Fruit fly (Drosophila melanogaster): ENCODE results near the gene SdicA.
"Not testable (repeated sequence)": the region's sequence is repeated elsewhere in the genome, so short reads cannot be mapped to it uniquely, and the experiment has no call there.

Gene SdicA

DNA sequence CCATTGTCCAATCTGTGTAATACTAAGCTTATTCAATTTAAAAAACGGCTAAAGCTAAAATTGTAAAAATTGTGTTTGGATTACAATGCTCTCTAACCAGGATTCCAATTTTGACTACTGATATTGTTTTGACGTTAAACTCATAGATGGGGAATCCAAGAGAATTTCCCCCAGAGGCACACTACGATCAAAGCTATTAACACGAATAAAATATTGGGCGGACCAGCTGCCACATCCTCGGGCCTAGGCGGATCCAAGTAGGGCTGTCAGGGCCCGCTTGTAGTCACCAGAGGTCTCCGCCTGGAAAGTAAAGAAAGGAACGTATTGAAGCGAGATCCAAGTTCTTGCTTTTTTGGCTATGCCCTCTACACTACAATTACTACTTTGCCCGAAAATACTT lies 7.8 kb upstream of the SdicA start, which contains the start of gene SdicB:
Gene SdicB, minus strand, starts transcription at position 101 of the 400 bp plus-strand sequence.
- not testable (repeated sequence) for TF ChIP-seq CTCF, CG8478 (optimal IDR thresholded peaks at IDR 0.05)

DNA sequence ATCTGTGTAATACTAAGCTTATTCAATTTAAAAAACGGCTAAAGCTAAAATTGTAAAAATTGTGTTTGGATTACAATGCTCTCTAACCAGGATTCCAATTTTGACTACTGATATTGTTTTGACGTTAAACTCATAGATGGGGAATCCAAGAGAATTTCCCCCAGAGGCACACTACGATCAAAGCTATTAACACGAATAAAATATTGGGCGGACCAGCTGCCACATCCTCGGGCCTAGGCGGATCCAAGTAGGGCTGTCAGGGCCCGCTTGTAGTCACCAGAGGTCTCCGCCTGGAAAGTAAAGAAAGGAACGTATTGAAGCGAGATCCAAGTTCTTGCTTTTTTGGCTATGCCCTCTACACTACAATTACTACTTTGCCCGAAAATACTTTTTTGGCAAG lies 7.6 kb downstream of the SdicA start, which contains the start of gene Sdic3:
Gene Sdic3, minus strand, starts transcription at position 101 of the 400 bp plus-strand sequence.
- TF ChIP-seq CTCF, CG8478 (optimal IDR thresholded peaks at IDR 0.05): not testable (repeated sequence)

DNA sequence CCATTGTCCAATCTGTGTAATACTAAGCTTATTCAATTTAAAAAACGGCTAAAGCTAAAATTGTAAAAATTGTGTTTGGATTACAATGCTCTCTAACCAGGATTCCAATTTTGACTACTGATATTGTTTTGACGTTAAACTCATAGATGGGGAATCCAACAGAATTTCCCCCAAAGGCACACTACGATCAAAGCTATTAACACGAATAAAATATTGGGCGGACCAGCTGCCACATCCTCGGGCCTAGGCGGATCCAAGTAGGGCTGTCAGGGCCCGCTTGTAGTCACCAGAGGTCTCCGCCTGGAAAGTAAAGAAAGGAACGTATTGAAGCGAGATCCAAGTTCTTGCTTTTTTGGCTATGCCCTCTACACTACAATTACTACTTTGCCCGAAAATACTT lies 15.3 kb downstream of the SdicA start, which contains the start of gene Sdic2:
Gene Sdic2, minus strand, starts transcription at position 101 of the 400 bp plus-strand sequence.
- TF ChIP-seq CTCF, CG8478 (optimal IDR thresholded peaks at IDR 0.05): not testable (repeated sequence)

DNA sequence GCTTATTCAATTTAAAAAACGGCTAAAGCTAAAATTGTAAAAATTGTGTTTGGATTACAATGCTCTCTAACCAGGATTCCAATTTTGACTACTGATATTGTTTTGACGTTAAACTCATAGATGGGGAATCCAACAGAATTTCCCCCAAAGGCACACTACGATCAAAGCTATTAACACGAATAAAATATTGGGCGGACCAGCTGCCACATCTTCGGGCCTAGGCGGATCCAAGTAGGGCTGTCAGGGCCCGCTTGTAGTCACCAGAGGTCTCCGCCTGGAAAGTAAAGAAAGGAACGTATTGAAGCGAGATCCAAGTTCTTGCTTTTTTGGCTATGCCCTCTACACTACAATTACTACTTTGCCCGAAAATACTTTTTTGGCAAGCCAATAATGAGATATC lies 23.2 kb downstream of the SdicA start, which contains the start of gene Sdic1:
Gene Sdic1, minus strand, starts transcription at position 101 of the 400 bp plus-strand sequence.
- not testable (repeated sequence) for TF ChIP-seq CTCF, CG8478 (optimal IDR thresholded peaks at IDR 0.05)

DNA sequence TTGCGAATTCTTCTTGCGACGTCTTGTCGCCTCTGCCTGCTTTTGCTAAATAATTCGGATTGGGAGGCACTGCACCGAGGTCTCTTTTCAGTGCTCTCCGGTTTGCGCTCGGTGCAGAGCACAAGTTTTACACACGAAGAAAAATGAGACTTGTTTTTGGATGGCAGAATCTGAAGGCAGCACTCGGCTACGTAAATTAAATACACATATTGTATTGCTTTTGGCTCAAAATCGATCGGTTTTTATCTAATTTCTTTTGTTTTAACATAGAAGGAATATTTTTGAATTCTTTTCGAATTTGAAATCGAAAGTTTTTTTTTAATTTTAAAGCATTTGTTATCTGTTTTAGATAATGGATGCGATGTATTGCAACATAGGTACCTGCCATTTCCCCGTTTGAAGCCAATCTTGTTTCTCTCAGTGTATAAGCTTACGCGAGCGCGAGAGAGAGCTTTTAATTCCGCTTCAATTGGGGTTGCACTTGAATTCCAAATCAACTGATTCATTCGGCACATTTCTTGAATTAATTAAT lies 28.2 kb downstream of the SdicA start, which contains the start of gene AnxB10:
Gene AnxB10, minus strand, starts transcription at position 51 of the 532 bp plus-strand sequence.
- TF ChIP-seq CTCF (optimal IDR thresholded peaks at IDR 0.05) (no peak), CG8478 (optimal IDR thresholded peaks at IDR 0.05) (no peak)

DNA sequence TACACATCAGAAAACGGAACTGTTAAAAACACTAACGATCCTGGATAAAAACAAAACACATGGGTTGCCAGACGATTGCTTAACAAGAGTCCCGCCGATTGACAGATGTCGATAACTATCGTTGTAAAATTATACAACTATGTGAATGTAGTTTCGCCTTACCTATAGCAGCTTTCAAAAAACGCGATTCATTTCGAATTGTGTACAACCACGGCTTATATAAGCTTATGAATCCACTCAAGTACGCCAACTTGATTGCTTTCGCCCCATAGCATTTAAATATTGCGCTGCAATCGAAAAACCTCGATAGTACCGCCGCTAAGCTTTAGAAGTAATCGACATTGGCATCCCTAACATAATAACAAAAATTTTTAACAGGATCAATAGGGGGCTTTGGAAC lies 31.8 kb downstream of the SdicA start, which contains the start of the genes CG9581 and CG9578:
Gene CG9581, minus strand, starts transcription at position 84 of the 400 bp plus-strand sequence.
Gene CG9578, plus strand, starts transcription at position 325 of the 400 bp plus-strand sequence.
- TF ChIP-seq CTCF (optimal IDR thresholded peaks at IDR 0.05) (no peak), CG8478 (optimal IDR thresholded peaks at IDR 0.05) (no peak)

DNA sequence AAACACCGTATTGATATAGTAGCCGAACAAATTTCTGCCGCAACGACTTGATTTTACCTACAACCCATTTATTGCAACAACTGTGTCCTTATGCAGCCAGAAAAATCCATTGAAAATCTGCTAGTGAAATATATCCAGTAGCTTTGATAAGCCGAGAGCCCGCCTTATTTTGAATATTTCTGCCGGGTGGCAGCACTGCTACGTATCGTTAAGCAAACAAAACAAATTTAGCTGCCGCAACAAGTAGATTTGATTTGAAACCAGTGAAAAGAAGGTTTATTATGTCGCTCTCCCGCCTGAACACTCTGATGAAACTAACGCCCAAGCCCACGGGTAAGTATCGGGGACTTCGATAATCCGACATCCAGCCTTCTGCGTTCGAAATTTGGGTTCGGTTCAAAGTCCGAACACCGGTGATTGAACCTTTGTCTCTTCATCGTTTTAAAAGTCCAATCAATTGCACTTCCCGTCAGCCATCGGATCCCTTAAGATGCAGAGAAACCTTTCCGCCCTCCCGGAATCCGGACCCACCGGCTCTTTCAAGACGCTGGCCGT lies 35.2 kb downstream of the SdicA start, which contains the start of gene CG9577:
Gene CG9577, plus strand, starts transcription at position 190 of the 555 bp plus-strand sequence.
- TF ChIP-seq CTCF (optimal IDR thresholded peaks at IDR 0.05) (no peak), CG8478 (optimal IDR thresholded peaks at IDR 0.05) (no peak)

DNA sequence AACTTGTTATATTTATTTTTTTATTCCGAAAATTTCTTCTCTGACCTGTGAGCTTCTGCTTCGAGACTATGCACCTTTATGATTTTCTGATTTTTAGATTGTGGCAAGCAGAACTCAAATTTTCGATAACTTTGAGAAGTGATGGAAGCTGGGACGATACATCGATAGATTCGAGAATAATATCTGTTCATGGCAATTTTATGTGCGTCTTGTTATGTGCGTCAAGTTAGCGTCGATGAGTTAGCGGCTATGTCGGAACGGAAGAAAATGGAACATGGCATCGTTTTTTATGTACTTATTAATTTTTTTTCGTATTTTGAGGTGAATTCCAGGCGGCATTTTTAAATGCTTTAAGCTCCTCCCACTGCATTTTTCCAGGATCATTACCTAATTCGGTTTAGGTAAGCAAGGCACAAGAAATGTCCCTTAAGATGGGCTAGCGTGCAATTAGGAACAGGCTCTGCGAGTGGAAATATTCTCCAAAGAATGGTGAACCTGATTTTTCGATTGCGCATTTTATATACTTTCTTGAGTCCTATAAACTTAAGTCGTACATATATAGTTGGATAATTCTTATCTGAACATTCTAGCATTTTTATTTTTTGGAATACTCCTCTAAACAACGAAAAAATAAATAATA lies 35.8 kb downstream of the SdicA start, which contains the start of gene Phf7:
Gene Phf7, minus strand, starts transcription at position 58 of the 640 bp plus-strand sequence.
- TF ChIP-seq CTCF (optimal IDR thresholded peaks at IDR 0.05), result peak in 1 of 2 experiments; percentile 30
- no peak for TF ChIP-seq CG8478 (optimal IDR thresholded peaks at IDR 0.05)

DNA sequence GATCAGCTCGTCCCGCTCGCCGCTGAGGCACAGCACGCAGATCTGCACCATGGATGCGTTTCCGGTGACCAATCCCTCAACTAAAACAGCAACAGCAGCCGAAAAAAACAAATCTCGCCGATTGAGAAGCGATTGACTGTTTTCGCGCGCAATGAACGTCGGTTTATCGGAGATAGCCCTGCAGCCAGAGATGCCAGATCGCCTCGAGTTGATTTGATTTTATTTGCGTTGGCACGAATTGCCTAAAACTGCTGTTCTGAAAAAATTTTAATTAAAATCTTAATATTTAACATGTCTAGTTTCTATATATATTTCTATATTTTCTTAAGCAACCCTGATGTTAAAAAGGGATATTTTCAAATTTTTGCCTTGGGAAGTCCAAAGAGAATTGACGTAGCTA lies 39.1 kb downstream of the SdicA start:
- TF ChIP-seq CTCF (optimal IDR thresholded peaks at IDR 0.05) (no peak), CG8478 (optimal IDR thresholded peaks at IDR 0.05) (no peak)

DNA sequence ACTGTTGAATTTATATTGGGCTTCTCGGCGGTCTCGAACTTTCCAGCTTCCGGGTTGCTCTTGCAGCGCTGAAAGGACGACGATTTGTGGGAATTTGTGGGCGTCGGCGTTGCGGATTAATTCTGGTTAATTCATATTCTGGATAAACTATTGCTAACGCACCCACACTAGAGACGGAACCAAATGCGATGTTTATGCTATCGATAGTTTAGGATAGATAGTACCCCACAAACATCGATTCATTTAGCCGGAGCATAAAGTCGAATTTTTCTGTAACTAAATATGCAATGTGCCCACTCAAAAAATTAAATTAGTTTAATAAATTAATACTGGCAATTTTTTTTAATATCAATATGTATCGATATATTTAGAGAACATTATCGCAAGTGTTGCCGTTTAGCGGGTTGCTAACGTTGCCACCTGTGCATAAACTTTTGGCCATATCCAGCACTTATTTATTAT lies 42.0 kb downstream of the SdicA start, which contains the start of gene Rab35:
Gene Rab35, minus strand, starts transcription at position 194 of the 462 bp plus-strand sequence.
- no peak for TF ChIP-seq CG8478 (optimal IDR thresholded peaks at IDR 0.05)
- TF ChIP-seq CTCF (optimal IDR thresholded peaks at IDR 0.05), result no peak

DNA sequence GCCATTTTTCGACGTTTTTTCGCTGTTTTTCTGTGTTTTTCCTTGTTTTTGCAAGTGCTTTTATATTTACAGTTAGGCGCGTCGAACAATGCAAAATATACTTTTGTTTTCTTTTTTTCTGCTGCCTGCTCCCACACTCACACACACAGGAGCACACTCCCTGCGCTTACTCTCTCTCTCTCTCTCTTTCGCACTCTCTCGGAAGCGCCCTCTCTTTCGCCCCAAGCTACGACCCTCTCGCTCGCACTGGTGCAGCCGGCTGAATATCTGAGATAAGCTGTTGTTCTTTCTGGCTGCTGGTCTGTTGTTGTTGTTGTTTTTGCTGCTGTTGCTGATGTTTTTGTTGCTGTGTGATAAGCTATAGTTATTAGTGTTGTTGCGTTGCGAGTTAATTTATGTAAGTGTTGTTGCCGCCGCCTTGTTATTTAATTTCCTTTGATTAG lies 42.8 kb downstream of the SdicA start:
- no peak for TF ChIP-seq CG8478 (optimal IDR thresholded peaks at IDR 0.05)

DNA sequence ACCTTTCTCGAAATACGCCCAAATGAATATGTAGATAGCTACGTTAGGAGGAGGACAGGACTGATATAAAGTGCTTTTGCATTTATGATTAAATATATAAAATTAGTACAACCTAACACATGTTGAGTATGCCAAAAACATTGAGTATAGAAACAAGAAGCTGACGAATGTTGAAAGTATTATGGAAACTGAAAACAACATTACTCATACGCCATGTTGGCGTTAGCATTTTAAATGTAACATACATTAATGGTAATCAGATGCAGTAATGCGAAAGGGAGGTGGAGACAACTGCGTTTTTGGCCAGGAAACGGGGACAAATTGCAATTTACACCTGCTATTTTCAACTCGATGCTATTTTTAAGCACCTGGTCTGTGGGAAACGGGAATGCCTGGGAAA lies 43.2 kb downstream of the SdicA start:
- TF ChIP-seq CG8478 (optimal IDR thresholded peaks at IDR 0.05), result no peak
- no peak for TF ChIP-seq CTCF (optimal IDR thresholded peaks at IDR 0.05)

DNA sequence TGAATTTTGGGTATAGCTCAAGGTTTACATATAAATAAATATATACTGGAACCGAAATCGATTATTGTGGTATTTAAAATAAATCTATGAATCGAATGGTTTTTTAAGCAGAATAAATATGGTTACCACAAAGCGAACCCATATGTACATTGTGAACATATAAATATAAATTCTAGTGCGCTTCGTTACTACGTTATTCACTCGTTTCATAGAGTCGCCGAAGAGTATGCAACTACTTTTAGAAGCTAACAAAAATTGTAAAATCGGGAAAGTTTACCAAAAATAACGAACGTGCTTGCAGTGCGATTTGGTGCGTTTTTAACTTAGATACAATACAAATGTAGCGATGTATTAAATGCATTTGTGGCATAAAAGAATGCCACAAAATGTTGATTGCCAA lies 45.8 kb downstream of the SdicA start:
- TF ChIP-seq CTCF (optimal IDR thresholded peaks at IDR 0.05) (no peak), CG8478 (optimal IDR thresholded peaks at IDR 0.05) (no peak)

DNA sequence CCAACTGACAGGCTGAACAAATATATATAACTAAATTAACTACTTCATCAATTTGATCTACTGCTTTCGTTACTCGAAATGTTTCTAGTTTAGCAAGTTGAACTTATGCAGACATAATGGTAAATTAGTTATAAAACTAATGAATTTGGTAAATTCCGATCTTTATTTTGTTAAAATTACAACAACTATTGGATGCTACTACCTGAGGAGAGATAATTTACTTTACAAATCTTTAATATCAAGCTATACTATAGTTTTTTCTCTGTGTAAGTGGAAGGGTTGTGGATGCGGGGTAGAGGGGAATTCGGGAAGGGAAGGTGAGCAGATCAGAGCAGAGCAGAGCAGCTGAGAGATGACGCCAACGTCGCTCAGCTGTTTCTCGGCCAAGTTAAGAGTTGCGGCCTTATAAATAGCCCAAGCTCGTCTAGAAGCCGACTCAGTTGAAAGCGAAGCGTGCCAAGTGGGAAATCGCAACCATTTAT lies 54.0 kb downstream of the SdicA start, which contains the start of gene aspr:
Gene aspr, plus strand, starts transcription at position 432 of the 482 bp plus-strand sequence.
- TF ChIP-seq CG8478 (optimal IDR thresholded peaks at IDR 0.05), result no peak
- TF ChIP-seq CTCF (optimal IDR thresholded peaks at IDR 0.05), result no peak

Measured in S2 (cell line).